Fruit fly (Drosophila melanogaster) whole organism, prepupa: ENCODE results near the gene Mst85C.

Experiments
- Blimp-1 ChIP-seq: fragments of 200-800 bp; sonication (Bioruptor generic); optimal IDR thresholded peaks from 3 replicates; lab custom pipeline; 2017; ENCODE audit warnings: missing biosample characterization, missing genetic modification characterization, mild to moderate bottlenecking, moderate library complexity, missing genetic modification reagents
- CG10631 ChIP-seq: fragments of 200-800 bp; sonication (Bioruptor generic); optimal IDR thresholded peaks from 2 replicates; lab custom pipeline; 2016; ENCODE audit warnings: missing biosample characterization, missing genetic modification characterization
- CG11294 ChIP-seq: fragments of 200-800 bp; sonication (Bioruptor generic); IDR thresholded peaks from 2 replicates; pipeline ENCODE4 v1.3.6; 2022; ENCODE audit warnings: missing biosample characterization, missing genetic modification characterization
- CG11762 ChIP-seq: fragments of 200-800 bp; sonication (Bioruptor generic); optimal IDR thresholded peaks from 3 replicates; lab custom pipeline; 2016; ENCODE audit warnings: missing biosample characterization, missing genetic modification characterization; ENCODE audit not compliant: insufficient read depth
- CG11902 ChIP-seq: fragments of 200-800 bp; sonication (Bioruptor generic); optimal IDR thresholded peaks from 3 replicates; lab custom pipeline; 2016; ENCODE audit warnings: missing biosample characterization, missing genetic modification characterization
- CG16779 ChIP-seq: fragments of 200-800 bp; sonication (Bioruptor generic); optimal IDR thresholded peaks from 3 replicates; lab custom pipeline; 2017; ENCODE audit warnings: missing biosample characterization, mild to moderate bottlenecking, missing genetic modification characterization
- CG3032 ChIP-seq: fragments of 200-800 bp; optimal IDR thresholded peaks from 2 replicates; lab custom pipeline; 2019; ENCODE audit warnings: missing biosample characterization, mild to moderate bottlenecking, missing genetic modification characterization, moderate library complexity
- CG31627 ChIP-seq: fragments of 200-800 bp; sonication (Bioruptor generic); optimal IDR thresholded peaks from 3 replicates; lab custom pipeline; 2016; ENCODE audit warnings: missing biosample characterization, missing genetic modification characterization
- CG32006 ChIP-seq: fragments of 200-800 bp; sonication (Bioruptor generic); optimal IDR thresholded peaks from 3 replicates; lab custom pipeline; 2017; ENCODE audit warnings: missing biosample characterization, mild to moderate bottlenecking, missing genetic modification characterization
- CG34406 ChIP-seq: fragments of 200-800 bp; sonication (Bioruptor generic); optimal IDR thresholded peaks from 3 replicates; lab custom pipeline; 2016; ENCODE audit warnings: missing biosample characterization, missing genetic modification characterization
- CG3919 ChIP-seq: fragments of 200-800 bp; sonication (Bioruptor generic); optimal IDR thresholded peaks from 3 replicates; lab custom pipeline; 2016; ENCODE audit warnings: missing biosample characterization, missing genetic modification characterization
- CG4318 ChIP-seq: fragments of 200-800 bp; sonication (Bioruptor generic); optimal IDR thresholded peaks from 3 replicates; lab custom pipeline; 2017; ENCODE audit warnings: missing biosample characterization, mild to moderate bottlenecking, missing genetic modification characterization
- CG6276 ChIP-seq: fragments of 200-800 bp; sonication (Bioruptor generic); optimal IDR thresholded peaks from 2 replicates; lab custom pipeline; 2017; ENCODE audit warnings: missing biosample characterization, mild to moderate bottlenecking, missing genetic modification characterization
- CG6792 ChIP-seq: fragments of 200-800 bp; sonication (Bioruptor generic); optimal IDR thresholded peaks from 3 replicates; lab custom pipeline; 2016; ENCODE audit warnings: missing biosample characterization, missing genetic modification characterization
- CG6854 ChIP-seq: fragments of 200-800 bp; sonication (Bioruptor generic); optimal IDR thresholded peaks from 2 replicates; lab custom pipeline; 2017; ENCODE audit warnings: missing biosample characterization, mild to moderate bottlenecking, missing genetic modification characterization
- CG8119 ChIP-seq: fragments of 200-800 bp; sonication (Bioruptor generic); IDR thresholded peaks from 3 replicates; pipeline ENCODE4 v1.3.6; 2022; ENCODE audit warnings: missing biosample characterization, missing genetic modification characterization
- CG8319 ChIP-seq: fragments of 200-800 bp; sonication (Bioruptor generic); optimal IDR thresholded peaks from 3 replicates; lab custom pipeline; 2016; ENCODE audit warnings: missing biosample characterization, missing genetic modification characterization
- CG8632 ChIP-seq: fragments of 200-800 bp; sonication (Bioruptor generic); optimal IDR thresholded peaks from 3 replicates; lab custom pipeline; 2016; ENCODE audit warnings: missing biosample characterization, missing genetic modification characterization
- CG9139 ChIP-seq: fragments of 200-800 bp; sonication (Bioruptor generic); optimal IDR thresholded peaks from 3 replicates; lab custom pipeline; 2017; ENCODE audit warnings: missing biosample characterization, mild to moderate bottlenecking, missing genetic modification characterization
- Eip75B ChIP-seq: fragments of 200-800 bp; sonication (Bioruptor generic); optimal IDR thresholded peaks from 3 replicates; lab custom pipeline; 2016; ENCODE audit warnings: missing biosample characterization, missing genetic modification characterization
- Eip78C ChIP-seq: fragments of 200-800 bp; sonication (Bioruptor generic); peaks from one replicate; lab custom pipeline; 2016; ENCODE audit warnings: missing biosample characterization, missing genetic modification characterization
- Eip93F ChIP-seq: fragments of 200-800 bp; sonication (Bioruptor generic); optimal IDR thresholded peaks from 2 replicates; lab custom pipeline; 2016; ENCODE audit warnings: missing biosample characterization, mild to moderate bottlenecking, missing genetic modification characterization
- Ets21C ChIP-seq: fragments of 200-800 bp; sonication (Bioruptor generic); optimal IDR thresholded peaks from 3 replicates; lab custom pipeline; 2016; ENCODE audit warnings: missing biosample characterization, missing genetic modification characterization
- Ets96B ChIP-seq: fragments of 200-800 bp; optimal IDR thresholded peaks from 2 replicates; lab custom pipeline; 2019; ENCODE audit warnings: missing biosample characterization, mild to moderate bottlenecking, missing genetic modification characterization, moderate library complexity
- Gug ChIP-seq: fragments of 200-800 bp; sonication (Bioruptor generic); IDR thresholded peaks from 2 replicates; pipeline ENCODE4 v1.3.6; 2022; ENCODE audit warnings: missing biosample characterization, missing genetic modification characterization
- Hr38 ChIP-seq: sonication (Bioruptor generic); optimal IDR thresholded peaks from 2 replicates; lab custom pipeline; 2016; ENCODE audit warnings: missing biosample characterization, missing genetic modification characterization
- Hr39 ChIP-seq: fragments of 200-800 bp; sonication (Bioruptor generic); optimal IDR thresholded peaks from 2 replicates; lab custom pipeline; 2016; ENCODE audit warnings: missing biosample characterization, missing genetic modification characterization
- Hr4 ChIP-seq: fragments of 200-800 bp; sonication (Bioruptor generic); optimal IDR thresholded peaks from 3 replicates; lab custom pipeline; 2016; ENCODE audit warnings: missing biosample characterization, missing genetic modification characterization
- Lpt ChIP-seq: fragments of 200-800 bp; sonication (Bioruptor generic); optimal IDR thresholded peaks from 3 replicates; lab custom pipeline; 2016; ENCODE audit warnings: missing biosample characterization, missing genetic modification characterization
- OdsH ChIP-seq: fragments of 200-800 bp; sonication (Bioruptor generic); optimal IDR thresholded peaks from 3 replicates; lab custom pipeline; 2016; ENCODE audit warnings: missing biosample characterization, missing genetic modification characterization
- Smox ChIP-seq: fragments of 200-800 bp; sonication (Bioruptor generic); optimal IDR thresholded peaks from 3 replicates; lab custom pipeline; 2016; ENCODE audit warnings: missing biosample characterization, missing genetic modification characterization
- Sox14 ChIP-seq: fragments of 200-800 bp; sonication (Bioruptor generic); optimal IDR thresholded peaks from 3 replicates; lab custom pipeline; 2016; ENCODE audit warnings: missing biosample characterization, missing genetic modification characterization
- Sox15 ChIP-seq: fragments of 200-800 bp; sonication (Bioruptor generic); optimal IDR thresholded peaks from 3 replicates; lab custom pipeline; 2016; ENCODE audit warnings: missing biosample characterization, missing genetic modification characterization
- acj6 ChIP-seq: fragments of 200-800 bp; sonication (Bioruptor generic); optimal IDR thresholded peaks from 3 replicates; lab custom pipeline; 2016; ENCODE audit warnings: missing biosample characterization, missing genetic modification characterization
- cyc ChIP-seq: fragments of 200-800 bp; sonication (Bioruptor generic); optimal IDR thresholded peaks from 3 replicates; lab custom pipeline; 2016; ENCODE audit warnings: missing biosample characterization, missing genetic modification characterization
- dac ChIP-seq: fragments of 200-800 bp; sonication (Bioruptor generic); optimal IDR thresholded peaks from 2 replicates; lab custom pipeline; 2017; ENCODE audit warnings: missing biosample characterization, mild to moderate bottlenecking, missing genetic modification characterization
- dsx ChIP-seq: fragments of 200-800 bp; optimal IDR thresholded peaks from 3 replicates; lab custom pipeline; 2019; ENCODE audit warnings: missing biosample characterization, mild to moderate bottlenecking, missing genetic modification characterization, moderate library complexity; ENCODE audit not compliant: poor library complexity, severe bottlenecking
- eg ChIP-seq: fragments of 200-800 bp; sonication (Bioruptor generic); IDR thresholded peaks from 3 replicates; pipeline ENCODE4 v1.3.6; 2022; ENCODE audit warnings: missing biosample characterization, missing genetic modification characterization
- fd59A ChIP-seq: fragments of 200-800 bp; sonication (Bioruptor generic); optimal IDR thresholded peaks from 2 replicates; lab custom pipeline; 2017; ENCODE audit warnings: missing biosample characterization, mild to moderate bottlenecking, missing genetic modification characterization, missing genetic modification reagents
- fd85E ChIP-seq: fragments of 200-800 bp; sonication (Bioruptor generic); optimal IDR thresholded peaks from 3 replicates; lab custom pipeline; 2016; ENCODE audit warnings: missing biosample characterization, missing genetic modification characterization
- lz ChIP-seq: fragments of 200-800 bp; sonication (Bioruptor generic); optimal IDR thresholded peaks from 3 replicates; lab custom pipeline; 2016; ENCODE audit warnings: missing biosample characterization, missing genetic modification characterization
- net ChIP-seq: fragments of 200-800 bp; sonication (Bioruptor generic); optimal IDR thresholded peaks from 3 replicates; lab custom pipeline; 2016; ENCODE audit warnings: missing biosample characterization, missing genetic modification characterization
- salr ChIP-seq, 2 experiments: fragments of 200-800 bp; sonication (Bioruptor generic); optimal IDR thresholded peaks; 3 replicates each; lab custom pipeline; 2016 to 2018; ENCODE audit warnings: missing biosample characterization in 2 of 2, missing genetic modification characterization in 2 of 2, mild to moderate bottlenecking in 1 of 2
- spab ChIP-seq: fragments of 200-800 bp; sonication (Bioruptor generic); optimal IDR thresholded peaks from 2 replicates; lab custom pipeline; 2017; ENCODE audit warnings: missing biosample characterization, mild to moderate bottlenecking, missing genetic modification characterization, missing genetic modification reagents
- svp ChIP-seq: fragments of 200-800 bp; sonication (Bioruptor generic); peaks from one replicate; lab custom pipeline; 2016; ENCODE audit warnings: missing biosample characterization, missing genetic modification characterization
- topi ChIP-seq: fragments of 200-800 bp; sonication (Bioruptor generic); optimal IDR thresholded peaks from 3 replicates; lab custom pipeline; 2016; ENCODE audit warnings: missing biosample characterization, missing genetic modification characterization
- vri ChIP-seq: fragments of 200-800 bp; sonication (Bioruptor generic); optimal IDR thresholded peaks from 3 replicates; lab custom pipeline; 2016; ENCODE audit warnings: missing biosample characterization, mild to moderate bottlenecking, missing genetic modification characterization

The Mst85C gene

dm6 chr3R:9053021-9053420 lies 4.6 kb downstream of the Mst85C start (continued):
- TF ChIP-seq Hr39 (GFP tag; lab: Kevin White, UChicago) (peak; percentile 19), Lpt (GFP tag; lab: Kevin White, UChicago) (peak; percentile 79), CG6792 (GFP tag; lab: Kevin White, UChicago) (peak; percentile 62), svp (GFP tag; lab: Kevin White, UChicago) (peak; percentile 94), Ets96B (tag; lab: Kevin White, UChicago) (peak; percentile 37), CG11294 (GFP tag; lab: Robert Waterston, UW) (no peak), eg (GFP tag; lab: Robert Waterston, UW) (no peak), Gug (no peak), Smox (peak; percentile 48), Eip93F (GFP tag; lab: Kevin White, UChicago) (no peak), CG9139 (peak; percentile 75), vri (GFP tag; lab: Kevin White, UChicago) (peak; percentile 79), CG8319 (GFP tag; lab: Kevin White, UChicago) (no peak), Eip75B (GFP tag; lab: Kevin White, UChicago) (peak; percentile 66), CG31627 (GFP tag; lab: Kevin White, UChicago) (peak; percentile 50), CG34406 (GFP tag; lab: Kevin White, UChicago) (peak; percentile 38), fd85E (GFP tag; lab: Kevin White, UChicago) (peak; percentile 50)

- TF ChIP-seq salr (GFP tag; optimal IDR thresholded peaks at IDR 0.05; lab: Kevin White, UChicago) (peak in 1 of 2 experiments; percentile 58), Eip93F (GFP tag; lab: Kevin White, UChicago) (no peak), fd59A (GFP tag; lab: Kevin White, UChicago) (peak; percentile 73), CG4318 (GFP tag; lab: Kevin White, UChicago) (peak; percentile 53), spab (GFP tag; lab: Kevin White, UChicago) (peak; percentile 48), CG8319 (GFP tag; lab: Kevin White, UChicago) (peak; percentile 30), CG11762 (peak; percentile 30), CG32006 (GFP tag; lab: Kevin White, UChicago) (peak; percentile 80), CG3032 (peak; percentile 58), Sox14 (peak; percentile 67), CG3919 (GFP tag; lab: Kevin White, UChicago) (peak; percentile 58), acj6 (peak; percentile 46), Ets21C (GFP tag; lab: Kevin White, UChicago) (peak; percentile 28), dac (GFP tag; lab: Kevin White, UChicago) (no peak), OdsH (GFP tag; lab: Kevin White, UChicago) (peak; percentile 58), vri (GFP tag; lab: Kevin White, UChicago) (no peak), CG9139 (no peak), dsx (no peak), CG10631 (GFP tag; lab: Kevin White, UChicago) (peak; percentile 48), CG16779 (tag; lab: Kevin White, UChicago) (no peak), eg (GFP tag; lab: Robert Waterston, UW) (no peak), Eip75B (GFP tag; lab: Kevin White, UChicago) (peak; percentile 17), Sox15 (GFP tag; lab: Kevin White, UChicago) (peak; percentile 71), topi (GFP tag; lab: Kevin White, UChicago) (peak; percentile 60), Blimp-1 (peak; percentile 19), CG11294 (GFP tag; lab: Robert Waterston, UW) (no peak), lz (GFP tag; lab: Kevin White, UChicago) (peak; percentile 69), fd85E (GFP tag; lab: Kevin White, UChicago) (no peak), CG6276 (GFP tag; lab: Kevin White, UChicago) (peak; percentile 47), CG11902 (GFP tag; lab: Kevin White, UChicago) (peak; percentile 55), CG31627 (GFP tag; lab: Kevin White, UChicago) (peak; percentile 66), CG34406 (GFP tag; lab: Kevin White, UChicago) (peak; percentile 47), net (GFP tag; lab: Kevin White, UChicago) (no peak), Gug (no peak), CG8632 (GFP tag; lab: Kevin White, UChicago) (peak; percentile 63), CG6854 (GFP tag; lab: Kevin White, UChicago) (no peak), Hr38 (no peak), Eip78C (GFP tag; lab: Kevin White, UChicago) (peak; percentile 83), Ets96B (tag; lab: Kevin White, UChicago) (peak; percentile 51), CG8119 (GFP tag; lab: Robert Waterston, UW) (no peak), Hr4 (GFP tag; lab: Kevin White, UChicago) (peak; percentile 72), cyc (GFP tag; lab: Kevin White, UChicago) (peak; percentile 66)
These were observed 5.5 kb downstream of the Mst85C start for dm6 chr3R:9053850-9054441.
